Worm (Caenorhabditis elegans) whole organism, young adult: ENCODE results near the gene dib-1.

Source experiments
- bed-1 ChIP-seq: fragments of 200-800 bp; sonication (Bioruptor generic); IDR thresholded peaks from 2 replicates; pipeline ENCODE4 v1.3.6; 2022; ENCODE audit warnings: missing genetic modification reagents, missing genetic modification characterization, missing compliant biosample characterization
- him-1 ChIP-seq: sonication (generic microtip); optimal IDR thresholded peaks from 2 replicates; lab custom pipeline; 2016; ENCODE audit warnings: missing genotype, missing genetic modification reagents, missing genetic modification characterization, missing compliant biosample characterization
- hlh-26 ChIP-seq: fragments of 200-800 bp; sonication (Bioruptor generic); conservative IDR thresholded peaks from 2 replicates; pipeline ENCODE4 v1.3.6; 2022; ENCODE audit warnings: missing genetic modification reagents, missing genetic modification characterization, missing compliant biosample characterization
- madf-8 ChIP-seq: fragments of 200-800 bp; sonication (Bioruptor generic); conservative IDR thresholded peaks from 2 replicates; pipeline ENCODE4 v1.3.6; 2022; ENCODE audit warnings: missing genetic modification reagents, missing genetic modification characterization, missing compliant biosample characterization
- nhr-27 ChIP-seq: fragments of 200-800 bp; sonication (Bioruptor generic); optimal IDR thresholded peaks from 2 replicates; lab custom pipeline; 2018; ENCODE audit warnings: mild to moderate bottlenecking, missing genetic modification characterization, moderate library complexity, missing compliant biosample characterization

ce11 chrIV:2897644-2898160, 7.0 kb downstream of the dib-1 start, which contains the start of gene Y54G2A.36:
- TF ChIP-seq bed-1 (GFP tag; lab: Robert Waterston, UW) (no peak), hlh-26 (GFP tag; lab: Robert Waterston, UW) (no peak), madf-8 (GFP tag; lab: Robert Waterston, UW) (no peak), him-1 (tag; lab: Kevin White, UChicago) (no peak), nhr-27 (tag; lab: Kevin White, UChicago) (no peak)
